Fruit fly (Drosophila melanogaster) whole organism, embryonic: ENCODE measurements around the gene CG9270.

ENCODE experiments used
- CG10147 ChIP-seq: fragments of 200-800 bp; sonication (Bioruptor generic); optimal IDR thresholded peaks from 2 replicates; lab custom pipeline; 2019; ENCODE audit warnings: missing biosample characterization, mild to moderate bottlenecking, missing genetic modification characterization, moderate library complexity
- CG10543 ChIP-seq: fragments of 200-800 bp; sonication (Bioruptor generic); optimal IDR thresholded peaks from 3 replicates; lab custom pipeline; 2017; ENCODE audit warnings: missing biosample characterization, mild to moderate bottlenecking, missing genetic modification characterization, moderate library complexity
- CG10959 ChIP-seq: fragments of 200-800 bp; sonication (Bioruptor generic); IDR thresholded peaks from 2 replicates; pipeline ENCODE4 v1.3.6; 2022; ENCODE audit warnings: missing biosample characterization, missing genetic modification characterization
- CG11085 ChIP-seq: fragments of 200-800 bp; sonication (Bioruptor generic); IDR thresholded peaks from 2 replicates; pipeline ENCODE4 v1.3.6; 2022; ENCODE audit warnings: missing biosample characterization, missing genetic modification characterization
- CG11560 ChIP-seq: fragments of 200-800 bp; sonication (Bioruptor generic); IDR thresholded peaks from 3 replicates; pipeline ENCODE4 v1.3.6; 2022; ENCODE audit warnings: missing biosample characterization, missing genetic modification characterization
- CG11695 ChIP-seq: fragments of 200-800 bp; sonication (Bioruptor generic); IDR thresholded peaks from 3 replicates; pipeline ENCODE4 v1.3.6; 2022; ENCODE audit warnings: missing biosample characterization, missing genetic modification characterization
- CG12659 ChIP-seq: fragments of 200-800 bp; sonication (Bioruptor generic); optimal IDR thresholded peaks from 3 replicates; lab custom pipeline; 2017; ENCODE audit warnings: mild to moderate bottlenecking, missing biosample characterization, missing genetic modification reagents, missing genetic modification characterization
- CG13775 ChIP-seq: fragments of 200-800 bp; sonication (Bioruptor generic); optimal IDR thresholded peaks from 3 replicates; lab custom pipeline; 2017; ENCODE audit warnings: missing biosample characterization, mild to moderate bottlenecking, missing genetic modification characterization
- CG14014 ChIP-seq: fragments of 200-800 bp; sonication (Bioruptor generic); IDR thresholded peaks from 2 replicates; pipeline ENCODE4 v1.3.6; 2022; ENCODE audit warnings: missing biosample characterization, missing genetic modification characterization
- CG14050 ChIP-seq: fragments of 200-800 bp; sonication (Bioruptor generic); IDR thresholded peaks from 3 replicates; pipeline ENCODE4 v1.3.6; 2022; ENCODE audit warnings: missing biosample characterization, missing genetic modification characterization
- CG15269 ChIP-seq: fragments of 200-800 bp; sonication (Bioruptor generic); optimal IDR thresholded peaks from 2 replicates; lab custom pipeline; 2018; ENCODE audit warnings: missing biosample characterization, mild to moderate bottlenecking, missing genetic modification characterization, moderate library complexity
- CG1602 ChIP-seq: fragments of 200-800 bp; sonication (Bioruptor generic); optimal IDR thresholded peaks from 3 replicates; lab custom pipeline; 2016; ENCODE audit warnings: missing biosample characterization, missing genetic modification characterization
- CG16813 ChIP-seq: fragments of 200-800 bp; sonication (Bioruptor generic); IDR thresholded peaks from 3 replicates; pipeline ENCODE4 v1.3.6; 2022; ENCODE audit warnings: missing biosample characterization, missing genetic modification characterization; ENCODE audit not compliant: partially characterized antibody
- CG17612 ChIP-seq: fragments of 200-800 bp; sonication (Bioruptor generic); IDR thresholded peaks from 2 replicates; pipeline ENCODE4 v1.3.6; 2022; ENCODE audit warnings: missing biosample characterization, missing genetic modification characterization
- CG17802 ChIP-seq: fragments of 200-800 bp; sonication (Bioruptor generic); optimal IDR thresholded peaks from 2 replicates; lab custom pipeline; 2018; ENCODE audit warnings: missing biosample characterization, mild to moderate bottlenecking, missing genetic modification characterization, moderate library complexity
- CG2116 ChIP-seq: fragments of 200-800 bp; sonication (Bioruptor generic); optimal IDR thresholded peaks from 3 replicates; lab custom pipeline; 2018; ENCODE audit warnings: missing biosample characterization, mild to moderate bottlenecking, missing genetic modification characterization
- CG2202 ChIP-seq: fragments of 200-800 bp; sonication (Bioruptor generic); optimal IDR thresholded peaks from 2 replicates; lab custom pipeline; 2018; ENCODE audit warnings: missing biosample characterization, mild to moderate bottlenecking, missing genetic modification characterization
- CG3065 ChIP-seq: fragments of 200-800 bp; sonication (Bioruptor generic); optimal IDR thresholded peaks from 2 replicates; lab custom pipeline; 2016; ENCODE audit warnings: missing biosample characterization, missing genetic modification characterization
- CG32532 ChIP-seq: fragments of 200-800 bp; sonication (Bioruptor generic); IDR thresholded peaks from 2 replicates; pipeline ENCODE4 v1.3.6; 2022; ENCODE audit warnings: missing biosample characterization, missing genetic modification characterization
- CG34224 ChIP-seq: fragments of 200-800 bp; sonication (Bioruptor generic); IDR thresholded peaks from 3 replicates; pipeline ENCODE4 v1.3.6; 2022; ENCODE audit warnings: missing biosample characterization, missing genetic modification characterization; ENCODE audit not compliant: partially characterized antibody
- CG4854 ChIP-seq: fragments of 200-800 bp; sonication (Bioruptor generic); optimal IDR thresholded peaks from 2 replicates; lab custom pipeline; 2016; ENCODE audit warnings: missing biosample characterization, missing genetic modification characterization, inconsistent platforms
- CG7963 ChIP-seq: fragments of 200-800 bp; sonication (Bioruptor generic); IDR thresholded peaks from 3 replicates; pipeline ENCODE4 v1.3.6; 2022; ENCODE audit warnings: missing biosample characterization, missing genetic modification characterization; ENCODE audit not compliant: partially characterized antibody
- CoRest ChIP-seq: fragments of 200-800 bp; sonication (Bioruptor generic); optimal IDR thresholded peaks from 3 replicates; lab custom pipeline; 2018; ENCODE audit warnings: missing biosample characterization, mild to moderate bottlenecking, missing genetic modification characterization, moderate library complexity
- D19A ChIP-seq: fragments of 200-800 bp; optimal IDR thresholded peaks from 3 replicates; lab custom pipeline; 2019; ENCODE audit warnings: missing biosample characterization, mild to moderate bottlenecking, missing genetic modification characterization, moderate library complexity
- D19B ChIP-seq: fragments of 200-800 bp; sonication (Bioruptor generic); optimal IDR thresholded peaks from 2 replicates; lab custom pipeline; 2017; ENCODE audit warnings: missing biosample characterization, mild to moderate bottlenecking, missing genetic modification characterization
- Dref ChIP-seq: fragments of 200-800 bp; sonication (Bioruptor generic); IDR thresholded peaks from 2 replicates; pipeline ENCODE4 v1.3.6; 2022; ENCODE audit warnings: missing biosample characterization, missing genetic modification characterization
- Drgx ChIP-seq: fragments of 200-800 bp; sonication (Bioruptor generic); IDR thresholded peaks from 2 replicates; pipeline ENCODE4 v1.3.6; 2022; ENCODE audit warnings: missing biosample characterization, missing genetic modification characterization
- HLH3B ChIP-seq: fragments of 200-800 bp; sonication (Bioruptor generic); IDR thresholded peaks from 2 replicates; pipeline ENCODE4 v1.3.6; 2022; ENCODE audit warnings: missing biosample characterization, missing genetic modification characterization
- Hmr ChIP-seq: fragments of 200-800 bp; sonication (Bioruptor generic); optimal IDR thresholded peaks from 3 replicates; lab custom pipeline; 2017; ENCODE audit warnings: mild to moderate bottlenecking, missing biosample characterization, missing genetic modification reagents, missing genetic modification characterization
- Hmx ChIP-seq: fragments of 200-800 bp; sonication (Bioruptor generic); optimal IDR thresholded peaks from 2 replicates; lab custom pipeline; 2016; ENCODE audit warnings: missing biosample characterization, missing genetic modification characterization
- Hr3 ChIP-seq: fragments of 200-800 bp; sonication (Bioruptor generic); optimal IDR thresholded peaks from 3 replicates; lab custom pipeline; 2016; ENCODE audit warnings: missing biosample characterization, missing genetic modification characterization
- Lhr ChIP-seq: fragments of 200-800 bp; sonication (Bioruptor generic); optimal IDR thresholded peaks from 3 replicates; lab custom pipeline; 2017; ENCODE audit warnings: mild to moderate bottlenecking, missing biosample characterization, missing genetic modification reagents, missing genetic modification characterization
- Stat92E ChIP-seq, 3 experiments: fragments of >200 bp in 2 of 3; fragments of 200-800 bp in 1 of 3; sonication (Bioruptor generic) in 1 of 3; optimal IDR thresholded peaks; 2 replicates each; lab custom pipeline; 2017 to 2019; ENCODE audit warnings: missing biosample characterization in 3 of 3, missing genetic modification characterization in 3 of 3, mild to moderate bottlenecking in 1 of 3, moderate library complexity in 1 of 3
- Vsx1 ChIP-seq: fragments of 200-800 bp; sonication (Bioruptor generic); optimal IDR thresholded peaks from 2 replicates; lab custom pipeline; 2017; ENCODE audit warnings: missing biosample characterization, mild to moderate bottlenecking, missing genetic modification characterization, missing genetic modification reagents
- chif ChIP-seq, 2 experiments: fragments of 200-800 bp; sonication (Bioruptor generic); optimal IDR thresholded peaks; 3 replicates each; lab custom pipeline; 2016; ENCODE audit warnings: missing biosample characterization in 2 of 2, missing genetic modification characterization in 2 of 2
- cwo ChIP-seq: fragments of 200-800 bp; sonication (Bioruptor generic); optimal IDR thresholded peaks from 3 replicates; lab custom pipeline; 2017; ENCODE audit warnings: missing biosample characterization, missing genetic modification characterization, mild to moderate bottlenecking, moderate library complexity, missing genetic modification reagents
- da ChIP-seq: fragments of 200-800 bp; sonication (Bioruptor generic); optimal IDR thresholded peaks from 2 replicates; lab custom pipeline; 2016; ENCODE audit warnings: missing biosample characterization, missing genetic modification characterization
- fd3F ChIP-seq: fragments of 200-800 bp; sonication (Bioruptor generic); optimal IDR thresholded peaks from 2 replicates; lab custom pipeline; 2018; ENCODE audit warnings: missing biosample characterization, mild to moderate bottlenecking, missing genetic modification characterization, moderate library complexity
- gsb ChIP-seq: fragments of 200-800 bp; sonication (Bioruptor generic); IDR thresholded peaks from 2 replicates; pipeline ENCODE4 v1.3.6; 2022; ENCODE audit warnings: missing biosample characterization, missing genetic modification characterization
- hb ChIP-seq: fragments of 200-800 bp; sonication (Bioruptor generic); IDR thresholded peaks from 3 replicates; pipeline ENCODE4 v1.3.6; 2022; ENCODE audit warnings: missing biosample characterization, missing genetic modification characterization; ENCODE audit not compliant: partially characterized antibody
- jumu ChIP-seq: fragments of 200-800 bp; sonication (Bioruptor generic); optimal IDR thresholded peaks from 3 replicates; lab custom pipeline; 2016; ENCODE audit warnings: missing biosample characterization, missing genetic modification characterization
- kni ChIP-seq: fragments of 200-800 bp; sonication (Bioruptor generic); optimal IDR thresholded peaks from 3 replicates; lab custom pipeline; 2017; ENCODE audit warnings: mild to moderate bottlenecking, missing biosample characterization, missing genetic modification reagents, missing genetic modification characterization
- lola ChIP-seq, 3 experiments: fragments of >200 bp in 2 of 3; fragments of 200-800 bp in 1 of 3; sonication (Bioruptor generic) in 1 of 3; optimal IDR thresholded peaks; 2 replicates each; lab custom pipeline; 2017 to 2019; ENCODE audit warnings: missing biosample characterization in 3 of 3, missing genetic modification characterization in 3 of 3, mild to moderate bottlenecking in 1 of 3, moderate library complexity in 1 of 3
- mirr ChIP-seq: fragments of 200-800 bp; sonication (Bioruptor generic); optimal IDR thresholded peaks from 3 replicates; lab custom pipeline; 2018; ENCODE audit warnings: missing biosample characterization, mild to moderate bottlenecking, missing genetic modification characterization
- pfk ChIP-seq: fragments of 200-800 bp; sonication (Bioruptor generic); optimal IDR thresholded peaks from 2 replicates; lab custom pipeline; 2018; ENCODE audit warnings: missing biosample characterization, mild to moderate bottlenecking, missing genetic modification characterization, moderate library complexity
- pho ChIP-seq: fragments of 200-800 bp; sonication (Bioruptor generic); optimal IDR thresholded peaks from 2 replicates; lab custom pipeline; 2016; ENCODE audit warnings: missing biosample characterization, missing genetic modification characterization
- sim ChIP-seq: fragments of 200-800 bp; sonication (Bioruptor generic); IDR thresholded peaks from 2 replicates; pipeline ENCODE4 v1.3.6; 2022; ENCODE audit warnings: missing biosample characterization, missing genetic modification characterization
- sima ChIP-seq: fragments of 200-800 bp; sonication (Bioruptor generic); optimal IDR thresholded peaks from 2 replicates; lab custom pipeline; 2016; ENCODE audit warnings: missing biosample characterization, missing genetic modification characterization
- z ChIP-seq: fragments of 200-800 bp; sonication (Bioruptor generic); IDR thresholded peaks from 3 replicates; pipeline ENCODE4 v1.3.6; 2022; ENCODE audit warnings: missing biosample characterization, missing genetic modification characterization
- zfh1 ChIP-seq: fragments of 200-800 bp; sonication (Bioruptor generic); IDR thresholded peaks from 3 replicates; pipeline ENCODE4 v1.3.6; 2022; ENCODE audit warnings: missing biosample characterization, missing genetic modification characterization

The CG9270 gene

dm6 chr2L:20918733-20919132 lies 15.2 kb downstream of the CG9270 start, which contains the start of the genes CG43739 and sky (continued):
- TF ChIP-seq z, result no peak
- peak; percentile 49 for TF ChIP-seq CG10147 (GFP tag; lab: Kevin White, UChicago)
- no peak for TF ChIP-seq Hmx (GFP tag; lab: Kevin White, UChicago)
- TF ChIP-seq CG16813, result peak; percentile 87
- TF ChIP-seq Hmr, result no peak
- TF ChIP-seq pho, result peak; percentile 27
- TF ChIP-seq CG11560 (tag; lab: Robert Waterston, UW), result no peak
- TF ChIP-seq jumu (GFP tag; lab: Kevin White, UChicago), result peak; percentile 43
- TF ChIP-seq CG4854 (GFP tag; lab: Kevin White, UChicago), result no peak
- no peak for TF ChIP-seq gsb (GFP tag; lab: Robert Waterston, UW)
- TF ChIP-seq Dref, result peak; percentile 94
- no peak for TF ChIP-seq cwo (GFP tag; lab: Kevin White, UChicago)
- TF ChIP-seq CG1602, result no peak
- no peak for TF ChIP-seq D19B (GFP tag; lab: Kevin White, UChicago)
- TF ChIP-seq CG34224 (GFP tag; lab: Robert Waterston, UW), result peak; percentile 84
- TF ChIP-seq CG10543 (GFP tag; lab: Kevin White, UChicago), result no peak
- no peak for TF ChIP-seq CG3065 (GFP tag; lab: Kevin White, UChicago)
- no peak for TF ChIP-seq CG14050 (GFP tag; lab: Robert Waterston, UW)
- peak; percentile 29 for TF ChIP-seq kni (GFP tag; lab: Kevin White, UChicago)
- TF ChIP-seq CG12659 (GFP tag; lab: Kevin White, UChicago), result peak; percentile 35
- TF ChIP-seq Lhr (GFP tag; lab: Kevin White, UChicago), result no peak
- TF ChIP-seq D19A (tag; lab: Kevin White, UChicago), result no peak
- TF ChIP-seq sim (GFP tag; lab: Robert Waterston, UW), result no peak
- TF ChIP-seq CG7963 (GFP tag; lab: Robert Waterston, UW), result peak; percentile 85
- TF ChIP-seq CG17612 (GFP tag; lab: Robert Waterston, UW), result peak; percentile 17; the same call in 1 of the 2 replicates
- TF ChIP-seq Stat92E (GFP tag; optimal IDR thresholded peaks at IDR 0.05; lab: Kevin White, UChicago), result no peak
- TF ChIP-seq sima, result no peak
- TF ChIP-seq chif (GFP tag; optimal IDR thresholded peaks at IDR 0.05; lab: Kevin White, UChicago), result peak in 1 of 2 experiments; percentile 13
- peak; percentile 43; the same call in 1 of the 2 replicates for TF ChIP-seq CG32532 (GFP tag; lab: Robert Waterston, UW)
- no peak for TF ChIP-seq da (GFP tag; lab: Kevin White, UChicago)
- TF ChIP-seq CG2202 (tag; lab: Kevin White, UChicago), result no peak
- TF ChIP-seq fd3F (GFP tag; lab: Kevin White, UChicago), result no peak
- TF ChIP-seq CG11085 (GFP tag; lab: Robert Waterston, UW), result no peak
- no peak for TF ChIP-seq CG15269
- no peak for TF ChIP-seq lola (GFP tag; optimal IDR thresholded peaks at IDR 0.05; lab: Kevin White, UChicago)
- no peak for TF ChIP-seq CoRest
- TF ChIP-seq mirr, result no peak
- TF ChIP-seq CG17802 (tag; lab: Kevin White, UChicago), result no peak
- no peak for TF ChIP-seq Vsx1 (GFP tag; lab: Kevin White, UChicago)
- no peak for TF ChIP-seq CG11695 (GFP tag; lab: Robert Waterston, UW)
- TF ChIP-seq hb (GFP tag; lab: Robert Waterston, UW), result peak; percentile 75
- no peak for TF ChIP-seq pfk (GFP tag; lab: Kevin White, UChicago)
- TF ChIP-seq CG2116, result peak; percentile 80
- TF ChIP-seq Hr3 (GFP tag; lab: Kevin White, UChicago), result no peak
- no peak for TF ChIP-seq CG14014
- TF ChIP-seq Drgx (GFP tag; lab: Robert Waterston, UW), result 0 out of 2 replicates have a peak, but pooled peaks have one; percentile 33
- TF ChIP-seq HLH3B (GFP tag; lab: Robert Waterston, UW), result peak; percentile 36; the same call in 1 of the 2 replicates
- peak; percentile 58; the same call in 2 of the 3 replicates for TF ChIP-seq zfh1 (GFP tag; lab: Robert Waterston, UW)
- TF ChIP-seq CG10959 (GFP tag; lab: Robert Waterston, UW), result no peak
- no peak for TF ChIP-seq CG13775 (GFP tag; lab: Kevin White, UChicago)
